Fruit fly (Drosophila melanogaster) whole organism, embryonic: ENCODE results near the gene Cpr67Fa2.

Experiments
- Antp ChIP-seq: fragments of 200-800 bp; sonication (Bioruptor generic); optimal IDR thresholded peaks from 3 replicates; lab custom pipeline; 2016; ENCODE audit warnings: missing biosample characterization, missing genetic modification characterization
- B-H1 ChIP-seq: fragments of 200-800 bp; sonication (Bioruptor generic); IDR thresholded peaks from 3 replicates; pipeline ENCODE4 v1.3.6; 2022; ENCODE audit warnings: missing biosample characterization, missing genetic modification characterization
- Bgb ChIP-seq: fragments of 200-800 bp; sonication (Bioruptor generic); IDR thresholded peaks from 2 replicates; pipeline ENCODE4 v1.3.6; 2022; ENCODE audit warnings: missing biosample characterization, missing genetic modification characterization; ENCODE audit not compliant: partially characterized antibody
- Blimp-1 ChIP-seq: fragments of 200-800 bp; sonication (Bioruptor generic); optimal IDR thresholded peaks from 3 replicates; lab custom pipeline; 2018; ENCODE audit warnings: missing biosample characterization, missing genetic modification characterization, mild to moderate bottlenecking, moderate library complexity, missing genetic modification reagents
- CG10462 ChIP-seq: fragments of 200-800 bp; sonication (Bioruptor generic); optimal IDR thresholded peaks from 2 replicates; lab custom pipeline; 2016; ENCODE audit warnings: missing biosample characterization, missing genetic modification characterization
- CG11695 ChIP-seq: fragments of 200-800 bp; sonication (Bioruptor generic); IDR thresholded peaks from 3 replicates; pipeline ENCODE4 v1.3.6; 2022; ENCODE audit warnings: missing biosample characterization, missing genetic modification characterization
- CG1233 ChIP-seq: fragments of 200-800 bp; sonication (Bioruptor generic); optimal IDR thresholded peaks from 4 replicates; lab custom pipeline; 2018; ENCODE audit warnings: missing biosample characterization, mild to moderate bottlenecking, missing genetic modification characterization
- CG13123 ChIP-seq: fragments of 200-800 bp; sonication (Bioruptor generic); optimal IDR thresholded peaks from 2 replicates; lab custom pipeline; 2016; ENCODE audit warnings: missing biosample characterization, missing genetic modification characterization
- CG14050 ChIP-seq: fragments of 200-800 bp; sonication (Bioruptor generic); IDR thresholded peaks from 3 replicates; pipeline ENCODE4 v1.3.6; 2022; ENCODE audit warnings: missing biosample characterization, missing genetic modification characterization
- CG16815 ChIP-seq: fragments of 200-800 bp; sonication (Bioruptor generic); optimal IDR thresholded peaks from 3 replicates; lab custom pipeline; 2017; ENCODE audit warnings: missing biosample characterization, mild to moderate bottlenecking, missing genetic modification characterization
- CG17328 ChIP-seq: fragments of 200-800 bp; sonication (Bioruptor generic); IDR thresholded peaks from 2 replicates; pipeline ENCODE4 v1.3.6; 2022; ENCODE audit warnings: missing biosample characterization, missing genetic modification characterization
- CG17612 ChIP-seq: fragments of 200-800 bp; sonication (Bioruptor generic); IDR thresholded peaks from 2 replicates; pipeline ENCODE4 v1.3.6; 2022; ENCODE audit warnings: missing biosample characterization, missing genetic modification characterization
- CG1832 ChIP-seq: fragments of 200-800 bp; sonication (Bioruptor generic); optimal IDR thresholded peaks from 2 replicates; lab custom pipeline; 2017; ENCODE audit warnings: missing biosample characterization, mild to moderate bottlenecking, missing genetic modification characterization, inconsistent platforms
- CG2202 ChIP-seq: fragments of 200-800 bp; sonication (Bioruptor generic); optimal IDR thresholded peaks from 2 replicates; lab custom pipeline; 2018; ENCODE audit warnings: missing biosample characterization, mild to moderate bottlenecking, missing genetic modification characterization
- CG2712 ChIP-seq: fragments of 200-800 bp; optimal IDR thresholded peaks from 3 replicates; lab custom pipeline; 2019; ENCODE audit warnings: missing biosample characterization, mild to moderate bottlenecking, missing genetic modification characterization, moderate library complexity
- CG30431 ChIP-seq: fragments of 200-800 bp; sonication (Bioruptor generic); optimal IDR thresholded peaks from 2 replicates; lab custom pipeline; 2017; ENCODE audit warnings: missing biosample characterization, missing genetic modification characterization
- CG31441 ChIP-seq: fragments of 200-800 bp; sonication (Bioruptor generic); IDR thresholded peaks from 2 replicates; pipeline ENCODE4 v1.3.6; 2022; ENCODE audit warnings: missing biosample characterization, missing genetic modification characterization
- CG3838 ChIP-seq: fragments of 200-800 bp; sonication (Bioruptor generic); optimal IDR thresholded peaks from 3 replicates; lab custom pipeline; 2016; ENCODE audit warnings: missing biosample characterization, missing genetic modification characterization
- CG4424 ChIP-seq: fragments of 200-800 bp; sonication (Bioruptor generic); optimal IDR thresholded peaks from 3 replicates; lab custom pipeline; 2016; ENCODE audit warnings: missing biosample characterization, missing genetic modification characterization
- CG7928 ChIP-seq: fragments of 200-800 bp; sonication (Bioruptor generic); optimal IDR thresholded peaks from 2 replicates; lab custom pipeline; 2017; ENCODE audit warnings: missing biosample characterization, mild to moderate bottlenecking, missing genetic modification characterization
- CG9876 ChIP-seq: fragments of 200-800 bp; sonication (Bioruptor generic); optimal IDR thresholded peaks from 2 replicates; lab custom pipeline; 2016; ENCODE audit warnings: missing biosample characterization, missing genetic modification characterization
- D19A ChIP-seq: fragments of 200-800 bp; optimal IDR thresholded peaks from 3 replicates; lab custom pipeline; 2019; ENCODE audit warnings: missing biosample characterization, mild to moderate bottlenecking, missing genetic modification characterization, moderate library complexity
- D19B ChIP-seq: fragments of 200-800 bp; sonication (Bioruptor generic); optimal IDR thresholded peaks from 2 replicates; lab custom pipeline; 2017; ENCODE audit warnings: missing biosample characterization, mild to moderate bottlenecking, missing genetic modification characterization
- Dek ChIP-seq: fragments of 200-800 bp; sonication (Bioruptor generic); optimal IDR thresholded peaks from 3 replicates; lab custom pipeline; 2019; ENCODE audit warnings: missing biosample characterization, mild to moderate bottlenecking, missing genetic modification characterization, moderate library complexity
- Elba2 ChIP-seq: fragments of 200-800 bp; sonication (Bioruptor generic); optimal IDR thresholded peaks from 3 replicates; lab custom pipeline; 2016; ENCODE audit warnings: missing biosample characterization, missing genetic modification characterization
- HLH3B ChIP-seq: fragments of 200-800 bp; sonication (Bioruptor generic); IDR thresholded peaks from 2 replicates; pipeline ENCODE4 v1.3.6; 2022; ENCODE audit warnings: missing biosample characterization, missing genetic modification characterization
- NC2α ChIP-seq: fragments of 200-800 bp; sonication (Bioruptor generic); optimal IDR thresholded peaks from 2 replicates; lab custom pipeline; 2016; ENCODE audit warnings: missing biosample characterization, missing genetic modification characterization
- Oaz ChIP-seq: fragments of 200-800 bp; sonication (Bioruptor generic); IDR thresholded peaks from 2 replicates; pipeline ENCODE4 v1.3.6; 2022; ENCODE audit warnings: missing biosample characterization, missing genetic modification characterization
- Usf ChIP-seq: fragments of 200-800 bp; sonication (Bioruptor generic); optimal IDR thresholded peaks from 2 replicates; lab custom pipeline; 2017; ENCODE audit warnings: missing genotype, missing biosample characterization, missing genetic modification characterization
- Xbp1 ChIP-seq: fragments of 200-800 bp; sonication (Bioruptor generic); optimal IDR thresholded peaks from 3 replicates; lab custom pipeline; 2016; ENCODE audit warnings: missing biosample characterization, mild to moderate bottlenecking, missing genetic modification characterization
- Xrp1 ChIP-seq: fragments of 200-800 bp; sonication (Bioruptor generic); IDR thresholded peaks from 2 replicates; pipeline ENCODE4 v1.3.6; 2022; ENCODE audit warnings: missing biosample characterization, missing genetic modification characterization
- ab ChIP-seq: fragments of 200-800 bp; sonication (Bioruptor generic); optimal IDR thresholded peaks from 2 replicates; lab custom pipeline; 2016; ENCODE audit warnings: missing biosample characterization, missing genetic modification characterization
- corto ChIP-seq: fragments of 200-800 bp; sonication (Bioruptor generic); optimal IDR thresholded peaks from 2 replicates; lab custom pipeline; 2016; ENCODE audit warnings: missing biosample characterization, mild to moderate bottlenecking, missing genetic modification characterization, moderate library complexity
- danr ChIP-seq: fragments of 200-800 bp; sonication (Bioruptor generic); IDR thresholded peaks from 2 replicates; pipeline ENCODE4 v1.3.6; 2022; ENCODE audit warnings: missing biosample characterization, missing genetic modification characterization
- dmrt11E ChIP-seq: fragments of 200-800 bp; sonication (Bioruptor generic); optimal IDR thresholded peaks from 3 replicates; lab custom pipeline; 2018; ENCODE audit warnings: missing biosample characterization, mild to moderate bottlenecking, missing genetic modification characterization, moderate library complexity
- dmrt99B ChIP-seq: fragments of 200-800 bp; sonication (Bioruptor generic); optimal IDR thresholded peaks from 2 replicates; lab custom pipeline; 2018; ENCODE audit warnings: missing biosample characterization, mild to moderate bottlenecking, missing genetic modification characterization, moderate library complexity
- dysf ChIP-seq: fragments of 200-800 bp; sonication (Bioruptor generic); IDR thresholded peaks from 3 replicates; pipeline ENCODE4 v1.3.6; 2022; ENCODE audit warnings: missing biosample characterization, missing genetic modification characterization
- gem ChIP-seq: fragments of 200-800 bp; sonication (Bioruptor generic); optimal IDR thresholded peaks from 2 replicates; lab custom pipeline; 2019; ENCODE audit warnings: missing biosample characterization, mild to moderate bottlenecking, missing genetic modification characterization, moderate library complexity
- h ChIP-seq: fragments of >200 bp; optimal IDR thresholded peaks from 2 replicates; lab custom pipeline; 2017
- hkb ChIP-seq, 2 experiments: fragments of 200-800 bp in 1 of 2; fragments of >200 bp in 1 of 2; sonication (Bioruptor generic) in 1 of 2; IDR thresholded peaks in 1 of 2; optimal IDR thresholded peaks in 1 of 2; 2 replicates each; pipeline versions ENCODE4 v1.3.6 to Lab custom; 2017 to 2022; ENCODE audit warnings: missing biosample characterization in 1 of 2, missing genetic modification characterization in 1 of 2
- jumu ChIP-seq: fragments of 200-800 bp; sonication (Bioruptor generic); optimal IDR thresholded peaks from 3 replicates; lab custom pipeline; 2016; ENCODE audit warnings: missing biosample characterization, missing genetic modification characterization
- lmd ChIP-seq: fragments of 200-800 bp; sonication (Bioruptor generic); IDR thresholded peaks from 2 replicates; pipeline ENCODE4 v1.3.6; 2022; ENCODE audit warnings: missing biosample characterization, missing genetic modification characterization
- phol ChIP-seq: fragments of 200-800 bp; sonication (Bioruptor generic); optimal IDR thresholded peaks from 3 replicates; lab custom pipeline; 2018; ENCODE audit warnings: missing biosample characterization, mild to moderate bottlenecking, missing genetic modification characterization, moderate library complexity
- pnt ChIP-seq: fragments of 200-800 bp; sonication (Bioruptor generic); optimal IDR thresholded peaks from 3 replicates; lab custom pipeline; 2016; ENCODE audit warnings: missing biosample characterization, missing genetic modification characterization
- ranshi ChIP-seq: fragments of 200-800 bp; sonication (Bioruptor generic); IDR thresholded peaks from 2 replicates; pipeline ENCODE4 v1.3.6; 2022; ENCODE audit warnings: missing biosample characterization, missing genetic modification characterization
- sc ChIP-seq, 3 experiments: fragments of >200 bp in 2 of 3; fragments of 200-800 bp in 1 of 3; sonication (Bioruptor generic) in 1 of 3; optimal IDR thresholded peaks; 2 replicates in 2 of 3; 3 replicates in 1 of 3; lab custom pipeline; 2017; ENCODE audit warnings: mild to moderate bottlenecking in 1 of 3, missing biosample characterization in 1 of 3, missing genetic modification characterization in 1 of 3, missing genetic modification reagents in 1 of 3
- sens ChIP-seq: fragments of 200-800 bp; sonication (Bioruptor generic); peaks from one replicate; lab custom pipeline; 2016; ENCODE audit warnings: missing biosample characterization, missing genetic modification characterization
- seq ChIP-seq: fragments of 200-800 bp; sonication (Bioruptor generic); IDR thresholded peaks from 2 replicates; pipeline ENCODE4 v1.3.6; 2022; ENCODE audit warnings: missing biosample characterization, missing genetic modification characterization
- sima ChIP-seq: fragments of 200-800 bp; sonication (Bioruptor generic); optimal IDR thresholded peaks from 2 replicates; lab custom pipeline; 2016; ENCODE audit warnings: missing biosample characterization, missing genetic modification characterization
- vvl ChIP-seq: fragments of 200-800 bp; sonication (Bioruptor generic); IDR thresholded peaks from 2 replicates; pipeline ENCODE4 v1.3.6; 2022; ENCODE audit warnings: missing biosample characterization, missing genetic modification characterization

Gene Cpr67Fa2

dm6 chr3L:10903449-10903848 lies 11.9 kb downstream of the Cpr67Fa2 start (continued):
- TF ChIP-seq CG3838 (GFP tag; lab: Kevin White, UChicago) = no peak
- no peak for TF ChIP-seq jumu (GFP tag; lab: Kevin White, UChicago)
- TF ChIP-seq sc (optimal IDR thresholded peaks at IDR 0.05; lab: Kevin White, UChicago) = no peak
- TF ChIP-seq sc (GFP tag; optimal IDR thresholded peaks at IDR 0.05; lab: Kevin White, UChicago) = no peak
- no peak for TF ChIP-seq seq (GFP tag; lab: Robert Waterston, UW)
- no peak for TF ChIP-seq CG13123 (GFP tag; lab: Kevin White, UChicago)
- no peak for TF ChIP-seq dmrt11E (tag; lab: Kevin White, UChicago)
- TF ChIP-seq, all 482 proteins: peak for 5

dm6 chr3L:10904770-10905169 lies 13.3 kb downstream of the Cpr67Fa2 start:
- TF ChIP-seq CG17612 = no peak
- no peak for TF ChIP-seq Oaz
- peak; percentile 11 for TF ChIP-seq CG2712 (tag; lab: Kevin White, UChicago)
- TF ChIP-seq Xbp1 (GFP tag; lab: Kevin White, UChicago) = no peak
- peak; percentile 24 for TF ChIP-seq phol (tag; lab: Kevin White, UChicago)
- TF ChIP-seq Bgb (GFP tag; lab: Robert Waterston, UW) = no peak
- no peak for TF ChIP-seq Dek (tag; lab: Kevin White, UChicago)
- no peak for TF ChIP-seq ab (GFP tag; lab: Kevin White, UChicago)
- no peak for TF ChIP-seq CG16815 (GFP tag; lab: Kevin White, UChicago)
- TF ChIP-seq danr = no peak
- TF ChIP-seq CG1233 (GFP tag; lab: Kevin White, UChicago) = no peak
- TF ChIP-seq CG4424 (GFP tag; lab: Kevin White, UChicago) = no peak
- no peak for TF ChIP-seq CG10462 (GFP tag; lab: Kevin White, UChicago)
- no peak for TF ChIP-seq h (lab: Kevin White, UChicago)
- no peak for TF ChIP-seq ranshi (GFP tag; lab: Robert Waterston, UW)
- TF ChIP-seq CG17328 (GFP tag; lab: Robert Waterston, UW) = no peak
- no peak for TF ChIP-seq CG2202
- no peak for TF ChIP-seq CG9876 (GFP tag; lab: Kevin White, UChicago)
- TF ChIP-seq CG30431 (GFP tag; lab: Kevin White, UChicago) = no peak
- no peak for TF ChIP-seq CG14050
- TF ChIP-seq vvl (GFP tag; lab: Robert Waterston, UW) = 0 out of 2 replicates have a peak, but pooled peaks have one; percentile 14
- no peak for TF ChIP-seq CG11695 (GFP tag; lab: Robert Waterston, UW)
- TF ChIP-seq D19B = no peak
- TF ChIP-seq gem = peak; percentile 25
- TF ChIP-seq corto (GFP tag; lab: Kevin White, UChicago) = no peak
- no peak for TF ChIP-seq Antp (GFP tag; lab: Kevin White, UChicago)
- no peak for TF ChIP-seq CG31441 (GFP tag; lab: Robert Waterston, UW)
- TF ChIP-seq dmrt99B = peak; percentile 25
- TF ChIP-seq B-H1 (GFP tag; lab: Robert Waterston, UW) = no peak
- no peak for TF ChIP-seq lmd (GFP tag; lab: Robert Waterston, UW)
- TF ChIP-seq CG7928 (GFP tag; lab: Kevin White, UChicago) = no peak
- peak; percentile 45 for TF ChIP-seq sens
- no peak for TF ChIP-seq hkb (optimal IDR thresholded peaks at IDR 0.05; lab: Kevin White, UChicago)
- peak; percentile 34; the same call in 1 of the 2 replicates for TF ChIP-seq hkb (GFP tag; IDR thresholded peaks at IDR 0.05; lab: Robert Waterston, UW)
- TF ChIP-seq D19A (tag; lab: Kevin White, UChicago) = no peak
- TF ChIP-seq HLH3B = 0 out of 2 replicates have a peak, but pooled peaks have one; percentile 41
- TF ChIP-seq CG1832 (GFP tag; lab: Kevin White, UChicago) = no peak
- no peak for TF ChIP-seq Elba2 (GFP tag; lab: Kevin White, UChicago)
- TF ChIP-seq sima = no peak
- TF ChIP-seq Usf (GFP tag; lab: Kevin White, UChicago) = no peak
- TF ChIP-seq dysf (GFP tag; lab: Robert Waterston, UW) = no peak
- peak; percentile 34; the same call in 1 of the 2 replicates for TF ChIP-seq Xrp1 (GFP tag; lab: Robert Waterston, UW)
- no peak for TF ChIP-seq NC2α (GFP tag; lab: Kevin White, UChicago)
- peak; percentile 15 for TF ChIP-seq Blimp-1 (GFP tag; lab: Kevin White, UChicago)
- no peak for TF ChIP-seq pnt (GFP tag; lab: Kevin White, UChicago)
